Fruit fly (Drosophila melanogaster): ENCODE results near the gene ND-B18.

DNA sequence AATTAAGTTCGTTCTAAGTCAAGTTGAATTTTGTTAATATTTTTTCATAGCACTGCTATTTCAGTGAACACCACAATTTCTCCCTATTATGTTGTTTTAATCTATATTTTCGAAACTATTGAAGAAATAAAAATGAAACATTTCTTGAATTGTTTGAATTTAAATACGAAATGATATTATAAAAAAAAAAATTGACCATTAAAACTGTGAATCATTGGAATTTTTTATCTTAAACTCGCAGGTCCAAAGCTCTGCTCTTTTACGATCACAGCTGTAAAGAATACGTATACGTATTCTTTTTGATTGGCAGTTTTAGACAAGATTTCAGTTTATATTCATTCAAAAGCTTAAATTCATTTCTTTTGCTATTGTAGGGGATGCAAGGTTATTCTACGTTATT lies 40.1 kb upstream of the ND-B18 start:
- TF ChIP-seq CTCF (optimal IDR thresholded peaks at IDR 0.05), result no peak
- no peak for TF ChIP-seq CG8478 (optimal IDR thresholded peaks at IDR 0.05)
